Worm (Caenorhabditis elegans) whole organism, late embryonic: Measurements from ENCODE around the gene ztf-17.

Experiments used
- ama-1 ChIP-seq: fragments of 150-350 bp; optimal IDR thresholded peaks from 2 replicates; lab custom pipeline; 2014
- ceh-14 ChIP-seq: sonication (generic microtip); optimal IDR thresholded peaks from 2 replicates; lab custom pipeline; 2016; ENCODE audit warnings: missing genotype, missing genetic modification characterization, missing compliant biosample characterization
- ceh-19 ChIP-seq: fragments of 200-800 bp; sonication (Bioruptor generic); optimal IDR thresholded peaks from 2 replicates; lab custom pipeline; 2018; ENCODE audit warnings: mild to moderate bottlenecking, missing genetic modification characterization, missing compliant biosample characterization
- dmd-4 ChIP-seq: sonication (generic microtip); optimal IDR thresholded peaks from 2 replicates; lab custom pipeline; 2016; ENCODE audit warnings: borderline replicate concordance, missing genetic modification characterization, missing compliant biosample characterization
- ets-4 ChIP-seq: sonication (generic microtip); optimal IDR thresholded peaks from 2 replicates; lab custom pipeline; 2016; ENCODE audit warnings: missing genetic modification characterization, missing compliant biosample characterization
- fkh-6 ChIP-seq: sonication (generic microtip); optimal IDR thresholded peaks from 2 replicates; lab custom pipeline; 2016; ENCODE audit warnings: missing genetic modification characterization, missing compliant biosample characterization
- lin-11 ChIP-seq: fragments of 200-800 bp; sonication (Bioruptor generic); optimal IDR thresholded peaks from 2 replicates; lab custom pipeline; 2018; ENCODE audit warnings: mild to moderate bottlenecking, missing genetic modification characterization, missing compliant biosample characterization
- nhr-11 ChIP-seq: fragments of 150-350 bp; optimal IDR thresholded peaks from 2 replicates; lab custom pipeline; 2014; ENCODE audit warnings: missing biosample characterization, missing genetic modification characterization
- pat-9 ChIP-seq: fragments of 200-800 bp; sonication (Bioruptor generic); optimal IDR thresholded peaks from 2 replicates; lab custom pipeline; 2018; ENCODE audit warnings: mild to moderate bottlenecking, missing genetic modification characterization, moderate library complexity, missing compliant biosample characterization
- pha-4 ChIP-seq: fragments of 150-350 bp; optimal IDR thresholded peaks from 2 replicates; lab custom pipeline; 2018; ENCODE audit warnings: missing biosample characterization, missing genetic modification reagents, missing genetic modification characterization
- pqm-1 ChIP-seq: sonication (generic microtip); optimal IDR thresholded peaks from 2 replicates; lab custom pipeline; 2016; ENCODE audit warnings: missing genetic modification characterization, missing compliant biosample characterization
- pros-1 ChIP-seq: fragments of 150-350 bp; optimal IDR thresholded peaks from 2 replicates; lab custom pipeline; 2014; ENCODE audit warnings: missing biosample characterization, missing genetic modification reagents, missing genetic modification characterization
- ref-2 ChIP-seq: sonication (generic microtip); optimal IDR thresholded peaks from 2 replicates; lab custom pipeline; 2016; ENCODE audit warnings: missing genetic modification characterization, missing compliant biosample characterization
- sox-2 ChIP-seq: fragments of 200-800 bp; sonication (Bioruptor generic); IDR thresholded peaks from 2 replicates; pipeline ENCODE4 v1.3.6; 2022; ENCODE audit warnings: missing genetic modification reagents, missing genetic modification characterization, missing compliant biosample characterization

DNA sequence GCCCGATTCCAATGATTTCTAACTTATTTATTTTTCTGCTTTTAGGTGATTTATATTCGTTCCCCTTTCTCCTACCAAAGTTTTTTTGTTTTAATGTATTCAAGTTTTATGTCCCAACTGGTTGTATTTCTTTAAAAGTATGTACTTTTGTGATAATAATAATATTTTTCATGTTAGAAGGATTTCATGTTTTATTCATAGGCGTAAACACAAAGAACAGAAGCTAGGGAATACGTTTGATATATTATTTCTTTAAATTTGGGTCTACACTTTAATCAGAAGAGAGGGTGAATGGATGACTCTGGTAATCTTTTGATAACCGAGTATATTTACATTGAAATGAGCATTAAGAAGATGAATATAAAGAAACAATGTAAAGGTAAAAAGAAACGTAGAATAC is 3.9 kb downstream of the ztf-17 start:
- TF ChIP-seq pha-4 (tag; lab: Kevin White, UChicago) (no peak), nhr-11 (peak; percentile 32), ama-1 (lab: Kevin White, UChicago) (no peak), pros-1 (tag; lab: Kevin White, UChicago) (no peak), sox-2 (GFP tag; lab: Robert Waterston, UW) (no peak), fkh-6 (tag; lab: Kevin White, UChicago) (no peak), dmd-4 (tag; lab: Kevin White, UChicago) (no peak), ceh-14 (no peak), ets-4 (tag; lab: Kevin White, UChicago) (no peak), pat-9 (no peak), pqm-1 (no peak), ceh-19 (no peak), lin-11 (tag; lab: Kevin White, UChicago) (no peak), ref-2 (tag; lab: Kevin White, UChicago) (no peak)
